Worm (Caenorhabditis elegans) whole organism, midembryonic: ENCODE measurements around the gene rhr-1.

Experiments
- T22C8.4 ChIP-seq: fragments of 200-800 bp; sonication (Bioruptor generic); IDR thresholded peaks from 2 replicates; pipeline ENCODE4 v1.3.6; 2022; ENCODE audit warnings: missing genetic modification characterization, missing compliant biosample characterization
- cog-1 ChIP-seq: sonication (generic microtip); optimal IDR thresholded peaks from 2 replicates; lab custom pipeline; 2016; ENCODE audit warnings: missing genetic modification characterization, missing compliant biosample characterization
- flt-1 ChIP-seq: fragments of 200-800 bp; sonication (Bioruptor generic); IDR thresholded peaks from 2 replicates; pipeline ENCODE4 v1.3.6; 2022; ENCODE audit warnings: missing genetic modification characterization, missing compliant biosample characterization
- klf-2 ChIP-seq: fragments of 200-800 bp; sonication (Bioruptor generic); conservative IDR thresholded peaks from 2 replicates; pipeline ENCODE4 v1.3.6; 2022; ENCODE audit warnings: missing genetic modification reagents, missing genetic modification characterization, missing compliant biosample characterization
- med-1 ChIP-seq: sonication (generic microtip); optimal IDR thresholded peaks from 2 replicates; lab custom pipeline; 2017; ENCODE audit warnings: missing genetic modification characterization, mild to moderate bottlenecking, missing compliant biosample characterization, antibody characterized with exemption, missing genetic modification reagents; ENCODE audit not compliant: insufficient read depth
- ref-1 ChIP-seq: fragments of 200-800 bp; sonication (Bioruptor generic); conservative IDR thresholded peaks from 2 replicates; pipeline ENCODE4 v1.3.6; 2022; ENCODE audit warnings: missing genetic modification reagents, missing genetic modification characterization, missing compliant biosample characterization
- tab-1 ChIP-seq: fragments of 200-800 bp; sonication (Bioruptor generic); IDR thresholded peaks from 2 replicates; pipeline ENCODE4 v1.3.6; 2022; ENCODE audit warnings: missing genetic modification characterization, missing compliant biosample characterization
- ztf-23 ChIP-seq: fragments of 200-800 bp; sonication (Bioruptor generic); IDR thresholded peaks from 2 replicates; pipeline ENCODE4 v1.3.6; 2022; ENCODE audit warnings: missing genetic modification reagents, missing genetic modification characterization, missing compliant biosample characterization
- ztf-29 ChIP-seq: fragments of 200-800 bp; sonication (Bioruptor generic); IDR thresholded peaks from 2 replicates; pipeline ENCODE4 v1.3.6; 2022; ENCODE audit warnings: missing genetic modification reagents, missing genetic modification characterization, missing compliant biosample characterization

ce11 chrV:5447057-5447456 is 19.1 kb downstream of the rhr-1 start:
- TF ChIP-seq flt-1, result no peak
- no peak for TF ChIP-seq cog-1 (tag; lab: Kevin White, UChicago)
- TF ChIP-seq ref-1 (GFP tag; lab: Robert Waterston, UW), result no peak
- TF ChIP-seq med-1 (GFP tag; lab: Kevin White, UChicago), result no peak
- no peak for TF ChIP-seq T22C8.4 (GFP tag; lab: Robert Waterston, UW)
- TF ChIP-seq tab-1 (GFP tag; lab: Robert Waterston, UW), result no peak
- TF ChIP-seq ztf-23, result no peak
- no peak for TF ChIP-seq klf-2 (GFP tag; lab: Robert Waterston, UW)
- TF ChIP-seq ztf-29 (GFP tag; lab: Robert Waterston, UW), result no peak
